Worm (Caenorhabditis elegans): Measurements from ENCODE around the gene flcn-1.

ce11 chrII:6970515-6970914 is 42.0 kb downstream of the flcn-1 start, which contains the start of gene C15F1.5:
- TF ChIP-seq pha-2 (tag; optimal IDR thresholded peaks at IDR 0.05) (no peak), pha-4 (tag; optimal IDR thresholded peaks at IDR 0.05) (no peak), ceh-9 (tag; optimal IDR thresholded peaks at IDR 0.05) (no peak), hlh-30 (tag; optimal IDR thresholded peaks at IDR 0.05; ENCODE audit: insufficient read depth) (no peak), pqm-1 (tag; optimal IDR thresholded peaks at IDR 0.05) (no peak), sox-4 (tag; optimal IDR thresholded peaks at IDR 0.05) (no peak)

All from whole organism, late embryonic.